Worm (Caenorhabditis elegans): ENCODE data around the gene ppm-2.

- no peak for TF ChIP-seq W03F9.2 (tag; optimal IDR thresholded peaks at IDR 0.05)
- peak; percentile 91 for TF ChIP-seq him-1 (tag; optimal IDR thresholded peaks at IDR 0.05)
- no peak for TF ChIP-seq dao-5 (tag; optimal IDR thresholded peaks at IDR 0.05)
Observed at ce11 chrIII:4656415-4656814, 6.1 kb downstream of the ppm-2 start.
